Worm (Caenorhabditis elegans) whole organism, L4 larva: ENCODE results near the gene str-78.

Source experiments
- R02D3.7 ChIP-seq: fragments of 150-350 bp; sonication (generic microtip); optimal IDR thresholded peaks from 3 replicates; lab custom pipeline; 2014; ENCODE audit warnings: missing biosample characterization, missing genetic modification characterization
- pqm-1 ChIP-seq: sonication (generic microtip); optimal IDR thresholded peaks from 2 replicates; lab custom pipeline; 2017; ENCODE audit warnings: missing biosample characterization, missing genetic modification characterization
- unc-62 ChIP-seq, 3 experiments: fragments of 150-350 bp in 1 of 3; sonication (generic microtip); optimal IDR thresholded peaks in 2 of 3; peaks in 1 of 3; 1 replicate in 1 of 3; 2 replicates in 2 of 3; lab custom pipeline; 2014 to 2017; ENCODE audit warnings: missing biosample characterization in 3 of 3, missing genetic modification characterization in 3 of 3, missing genetic modification reagents in 3 of 3, missing genotype in 1 of 3

- TF ChIP-seq R02D3.7 (tag; lab: Kevin White, UChicago) (no peak), unc-62 (GFP tag; optimal IDR thresholded peaks at IDR 0.05 in 1 of 2; lab: Kevin White, UChicago) (no peak), unc-62 (tag; optimal IDR thresholded peaks at IDR 0.05; lab: Kevin White, UChicago) (no peak), pqm-1 (tag; lab: Kevin White, UChicago) (no peak)
Measured at ce11 chrIV:15147104-15147503, at the start of gene str-78.
